Fruit fly (Drosophila melanogaster) S2 (cell line): ENCODE measurements around the gene Cnep1r2.

Experiments used
- CG8478 ChIP-seq: fragments of >200 bp; optimal IDR thresholded peaks from 2 replicates; lab custom pipeline; 2018
- CTCF ChIP-seq, 2 experiments: fragments of >200 bp; optimal IDR thresholded peaks; 2 replicates each; lab custom pipeline; 2018

dm6 chr3L:10684492-10684891 lies 46.5 kb downstream of the Cnep1r2 start:
- no peak for TF ChIP-seq CTCF (optimal IDR thresholded peaks at IDR 0.05; lab: Kevin White, UChicago)
- no peak for TF ChIP-seq CG8478 (lab: Kevin White, UChicago)
